Fruit fly (Drosophila melanogaster) whole organism, embryonic: Measurements from ENCODE around the gene CG31882.

Experiments
- Atf6 ChIP-seq: fragments of 200-800 bp; sonication (Bioruptor generic); IDR thresholded peaks from 2 replicates; pipeline ENCODE4 v1.3.6; 2022; ENCODE audit warnings: missing biosample characterization, missing genetic modification characterization
- CG10147 ChIP-seq: fragments of 200-800 bp; sonication (Bioruptor generic); optimal IDR thresholded peaks from 2 replicates; lab custom pipeline; 2019; ENCODE audit warnings: missing biosample characterization, mild to moderate bottlenecking, missing genetic modification characterization, moderate library complexity
- CG1024 ChIP-seq: fragments of 200-800 bp; sonication (Bioruptor generic); IDR thresholded peaks from 2 replicates; pipeline ENCODE4 v1.3.6; 2022; ENCODE audit warnings: missing biosample characterization, missing genetic modification characterization
- CG10366 ChIP-seq: fragments of 200-800 bp; sonication (Bioruptor generic); IDR thresholded peaks from 2 replicates; pipeline ENCODE4 v1.3.6; 2022; ENCODE audit warnings: missing biosample characterization, missing genetic modification characterization
- CG11723 ChIP-seq: fragments of 200-800 bp; sonication (Bioruptor generic); optimal IDR thresholded peaks from 2 replicates; lab custom pipeline; 2017; ENCODE audit warnings: missing biosample characterization, mild to moderate bottlenecking, missing genetic modification characterization
- CG13424 ChIP-seq: fragments of 200-800 bp; sonication (Bioruptor generic); optimal IDR thresholded peaks from 2 replicates; lab custom pipeline; 2019; ENCODE audit warnings: missing biosample characterization, mild to moderate bottlenecking, missing genetic modification characterization, moderate library complexity
- CG14050 ChIP-seq: fragments of 200-800 bp; sonication (Bioruptor generic); IDR thresholded peaks from 3 replicates; pipeline ENCODE4 v1.3.6; 2022; ENCODE audit warnings: missing biosample characterization, missing genetic modification characterization
- CG15601 ChIP-seq: fragments of 200-800 bp; sonication (Bioruptor generic); optimal IDR thresholded peaks from 3 replicates; lab custom pipeline; 2019; ENCODE audit warnings: missing biosample characterization, mild to moderate bottlenecking, missing genetic modification characterization, moderate library complexity
- CG1603 ChIP-seq: fragments of 200-800 bp; sonication (Bioruptor generic); optimal IDR thresholded peaks from 2 replicates; lab custom pipeline; 2019; ENCODE audit warnings: missing biosample characterization, mild to moderate bottlenecking, missing genetic modification characterization, moderate library complexity
- CG16815 ChIP-seq: fragments of 200-800 bp; sonication (Bioruptor generic); optimal IDR thresholded peaks from 3 replicates; lab custom pipeline; 2017; ENCODE audit warnings: missing biosample characterization, mild to moderate bottlenecking, missing genetic modification characterization
- CG17359 ChIP-seq: fragments of 200-800 bp; sonication (Bioruptor generic); optimal IDR thresholded peaks from 3 replicates; lab custom pipeline; 2018; ENCODE audit warnings: missing biosample characterization, mild to moderate bottlenecking, missing genetic modification characterization, moderate library complexity
- CG2120 ChIP-seq: fragments of 200-800 bp; sonication (Bioruptor generic); optimal IDR thresholded peaks from 3 replicates; lab custom pipeline; 2016; ENCODE audit warnings: missing biosample characterization, missing genetic modification characterization
- CG2712 ChIP-seq: fragments of 200-800 bp; optimal IDR thresholded peaks from 3 replicates; lab custom pipeline; 2019; ENCODE audit warnings: missing biosample characterization, mild to moderate bottlenecking, missing genetic modification characterization, moderate library complexity
- CG3995 ChIP-seq: fragments of 200-800 bp; sonication (Bioruptor generic); optimal IDR thresholded peaks from 3 replicates; lab custom pipeline; 2016; ENCODE audit warnings: missing biosample characterization, missing genetic modification characterization
- CG7963 ChIP-seq: fragments of 200-800 bp; sonication (Bioruptor generic); IDR thresholded peaks from 3 replicates; pipeline ENCODE4 v1.3.6; 2022; ENCODE audit warnings: missing biosample characterization, missing genetic modification characterization; ENCODE audit not compliant: partially characterized antibody
- CG9817 ChIP-seq: fragments of 200-800 bp; sonication (Bioruptor generic); optimal IDR thresholded peaks from 2 replicates; lab custom pipeline; 2018; ENCODE audit warnings: missing biosample characterization, mild to moderate bottlenecking, missing genetic modification characterization, moderate library complexity
- CHES-1-like ChIP-seq: fragments of 200-800 bp; sonication (Bioruptor generic); optimal IDR thresholded peaks from 2 replicates; lab custom pipeline; 2016; ENCODE audit warnings: missing biosample characterization, missing genetic modification characterization
- CoRest ChIP-seq: fragments of 200-800 bp; sonication (Bioruptor generic); optimal IDR thresholded peaks from 3 replicates; lab custom pipeline; 2018; ENCODE audit warnings: missing biosample characterization, mild to moderate bottlenecking, missing genetic modification characterization, moderate library complexity
- D19A ChIP-seq: fragments of 200-800 bp; optimal IDR thresholded peaks from 3 replicates; lab custom pipeline; 2019; ENCODE audit warnings: missing biosample characterization, mild to moderate bottlenecking, missing genetic modification characterization, moderate library complexity
- Dek ChIP-seq: fragments of 200-800 bp; sonication (Bioruptor generic); optimal IDR thresholded peaks from 3 replicates; lab custom pipeline; 2019; ENCODE audit warnings: missing biosample characterization, mild to moderate bottlenecking, missing genetic modification characterization, moderate library complexity
- E2f1 ChIP-seq: fragments of 200-800 bp; sonication (Bioruptor generic); IDR thresholded peaks from 2 replicates; pipeline ENCODE4 v1.3.6; 2022; ENCODE audit warnings: missing biosample characterization, missing genetic modification characterization
- E2f2 ChIP-seq: fragments of 200-800 bp; sonication (Bioruptor generic); IDR thresholded peaks from 2 replicates; pipeline ENCODE4 v1.3.6; 2022; ENCODE audit warnings: missing biosample characterization, missing genetic modification characterization
- Ets65A ChIP-seq: fragments of 200-800 bp; sonication (Bioruptor generic); peaks from one replicate; lab custom pipeline; 2016; ENCODE audit warnings: missing biosample characterization, missing genetic modification characterization
- Fer3 ChIP-seq: fragments of 200-800 bp; sonication (Bioruptor generic); optimal IDR thresholded peaks from 2 replicates; lab custom pipeline; 2018; ENCODE audit warnings: missing biosample characterization, mild to moderate bottlenecking, missing genetic modification characterization, moderate library complexity
- Lim3 ChIP-seq: fragments of 200-800 bp; sonication (Bioruptor generic); IDR thresholded peaks from 2 replicates; pipeline ENCODE4 v1.3.6; 2022; ENCODE audit warnings: missing biosample characterization, missing genetic modification characterization
- Meics ChIP-seq: fragments of 200-800 bp; sonication (Bioruptor generic); optimal IDR thresholded peaks from 2 replicates; lab custom pipeline; 2017; ENCODE audit warnings: missing biosample characterization, mild to moderate bottlenecking, missing genetic modification characterization
- Nf-YA ChIP-seq: fragments of 200-800 bp; sonication (Bioruptor generic); IDR thresholded peaks from 2 replicates; pipeline ENCODE4 v1.3.6; 2022; ENCODE audit warnings: missing biosample characterization, missing genetic modification characterization
- Spps ChIP-seq: fragments of 200-800 bp; sonication (Bioruptor generic); optimal IDR thresholded peaks from 2 replicates; lab custom pipeline; 2018; ENCODE audit warnings: missing biosample characterization, mild to moderate bottlenecking, missing genetic modification characterization
- Xrp1 ChIP-seq: fragments of 200-800 bp; sonication (Bioruptor generic); IDR thresholded peaks from 2 replicates; pipeline ENCODE4 v1.3.6; 2022; ENCODE audit warnings: missing biosample characterization, missing genetic modification characterization
- ac ChIP-seq: fragments of 200-800 bp; sonication (Bioruptor generic); optimal IDR thresholded peaks from 3 replicates; lab custom pipeline; 2017; ENCODE audit warnings: missing biosample characterization, mild to moderate bottlenecking, missing genetic modification characterization
- al ChIP-seq: fragments of 200-800 bp; sonication (Bioruptor generic); IDR thresholded peaks from 2 replicates; pipeline ENCODE4 v1.3.6; 2022; ENCODE audit warnings: missing biosample characterization, missing genetic modification characterization
- bbx ChIP-seq: fragments of 200-800 bp; sonication (Bioruptor generic); IDR thresholded peaks from 2 replicates; pipeline ENCODE4 v1.3.6; 2022; ENCODE audit warnings: missing biosample characterization, missing genetic modification characterization; ENCODE audit not compliant: partially characterized antibody
- cg ChIP-seq: fragments of 200-800 bp; sonication (Bioruptor generic); optimal IDR thresholded peaks from 3 replicates; lab custom pipeline; 2019; ENCODE audit warnings: missing biosample characterization, mild to moderate bottlenecking, missing genetic modification characterization, moderate library complexity
- croc ChIP-seq: fragments of 200-800 bp; sonication (Bioruptor generic); conservative IDR thresholded peaks from 3 replicates; pipeline ENCODE4 v1.3.6; 2022; ENCODE audit warnings: missing biosample characterization, missing genetic modification characterization
- dimm ChIP-seq: fragments of 200-800 bp; sonication (Bioruptor generic); IDR thresholded peaks from 2 replicates; pipeline ENCODE4 v1.3.6; 2022; ENCODE audit warnings: missing biosample characterization, missing genetic modification characterization
- h ChIP-seq: fragments of >200 bp; optimal IDR thresholded peaks from 2 replicates; lab custom pipeline; 2017
- jing ChIP-seq: fragments of 200-800 bp; sonication (Bioruptor generic); optimal IDR thresholded peaks from 2 replicates; lab custom pipeline; 2018; ENCODE audit warnings: missing biosample characterization, mild to moderate bottlenecking, missing genetic modification characterization
- lmd ChIP-seq: fragments of 200-800 bp; sonication (Bioruptor generic); IDR thresholded peaks from 2 replicates; pipeline ENCODE4 v1.3.6; 2022; ENCODE audit warnings: missing biosample characterization, missing genetic modification characterization
- pan ChIP-seq, 4 experiments: fragments of >200 bp in 3 of 4; fragments of 200-800 bp in 1 of 4; sonication (Bioruptor generic) in 1 of 4; optimal IDR thresholded peaks in 3 of 4; IDR thresholded peaks in 1 of 4; 2 replicates each; pipeline versions ENCODE4 v1.3.6 to Lab custom; 2017 to 2022; ENCODE audit warnings: missing biosample characterization in 2 of 4, missing genetic modification characterization in 2 of 4, mixed read lengths in 1 of 4
- pita ChIP-seq: fragments of 200-800 bp; sonication (Bioruptor generic); optimal IDR thresholded peaks from 2 replicates; lab custom pipeline; 2017; ENCODE audit warnings: missing biosample characterization, mild to moderate bottlenecking, missing genetic modification characterization
- prd ChIP-seq, 3 experiments: fragments of >200 bp in 2 of 3; fragments of 200-800 bp in 1 of 3; sonication (Bioruptor generic) in 1 of 3; optimal IDR thresholded peaks in 2 of 3; IDR thresholded peaks in 1 of 3; 2 replicates in 2 of 3; 3 replicates in 1 of 3; pipeline versions ENCODE4 v1.3.6 to Lab custom; 2017 to 2022; ENCODE audit warnings: missing biosample characterization in 1 of 3, missing genetic modification characterization in 1 of 3
- sc ChIP-seq, 3 experiments: fragments of >200 bp in 2 of 3; fragments of 200-800 bp in 1 of 3; sonication (Bioruptor generic) in 1 of 3; optimal IDR thresholded peaks; 2 replicates in 2 of 3; 3 replicates in 1 of 3; lab custom pipeline; 2017; ENCODE audit warnings: mild to moderate bottlenecking in 1 of 3, missing biosample characterization in 1 of 3, missing genetic modification characterization in 1 of 3, missing genetic modification reagents in 1 of 3
- stc ChIP-seq: fragments of 200-800 bp; sonication (Bioruptor generic); IDR thresholded peaks from 2 replicates; pipeline ENCODE4 v1.3.6; 2022; ENCODE audit warnings: missing biosample characterization, missing genetic modification characterization
- tll ChIP-seq, 2 experiments: fragments of 200-800 bp in 1 of 2; fragments of >200 bp in 1 of 2; sonication (Bioruptor generic) in 1 of 2; optimal IDR thresholded peaks; 2 replicates each; lab custom pipeline; 2017 to 2019; ENCODE audit warnings: missing biosample characterization in 2 of 2, missing genetic modification characterization in 2 of 2, mild to moderate bottlenecking in 1 of 2, moderate library complexity in 1 of 2
- ttk ChIP-seq: fragments of 200-800 bp; sonication (Bioruptor generic); IDR thresholded peaks from 2 replicates; pipeline ENCODE4 v2.1.2; 2022; ENCODE audit warnings: missing biosample characterization, missing genetic modification characterization
- vnd ChIP-seq: fragments of 200-800 bp; sonication (Bioruptor generic); IDR thresholded peaks from 3 replicates; pipeline ENCODE4 v1.3.6; 2022; ENCODE audit warnings: missing biosample characterization, missing genetic modification characterization; ENCODE audit not compliant: partially characterized antibody
- wdn ChIP-seq: fragments of 200-800 bp; sonication (Bioruptor generic); IDR thresholded peaks from 2 replicates; pipeline ENCODE4 v1.3.6; 2022; ENCODE audit warnings: missing biosample characterization, missing genetic modification characterization
- z ChIP-seq: fragments of 200-800 bp; sonication (Bioruptor generic); IDR thresholded peaks from 3 replicates; pipeline ENCODE4 v1.3.6; 2022; ENCODE audit warnings: missing biosample characterization, missing genetic modification characterization
- zfh1 ChIP-seq: fragments of 200-800 bp; sonication (Bioruptor generic); IDR thresholded peaks from 3 replicates; pipeline ENCODE4 v1.3.6; 2022; ENCODE audit warnings: missing biosample characterization, missing genetic modification characterization

Gene CG31882

DNA sequence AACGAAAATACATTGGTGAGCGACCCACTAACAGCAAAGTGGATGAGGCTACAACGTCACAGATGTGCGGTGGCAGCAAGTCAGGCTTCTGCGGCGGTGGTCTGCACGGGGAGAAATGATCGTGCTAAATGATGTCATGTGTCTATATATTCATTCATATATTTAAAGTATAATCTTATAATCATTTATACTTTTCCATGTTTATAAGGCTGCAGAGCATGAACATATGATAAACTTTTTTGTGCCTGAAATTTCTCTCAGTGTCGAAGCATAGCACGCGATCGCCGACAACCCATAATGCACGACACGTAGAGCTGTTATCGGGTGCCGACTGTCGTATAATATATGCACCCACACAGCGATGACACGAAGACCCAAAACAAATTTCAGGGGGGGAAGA lies 26.7 kb downstream of the CG31882 start (continued):
- TF ChIP-seq CG13424 (tag; lab: Kevin White, UChicago) (peak; percentile 61), CG2120 (GFP tag; lab: Kevin White, UChicago) (no peak), CG10147 (no peak), Lim3 (GFP tag; lab: Robert Waterston, UW) (no peak), CG16815 (GFP tag; lab: Kevin White, UChicago) (peak; percentile 75), CG9817 (tag; lab: Kevin White, UChicago) (peak; percentile 4), CG1024 (peak; percentile 51; the same call in 1 of the 2 replicates), croc (GFP tag; lab: Robert Waterston, UW) (peak; percentile 83), CG2712 (tag; lab: Kevin White, UChicago) (peak; percentile 86), Fer3 (no peak), z (peak; percentile 51; the same call in 1 of the 3 replicates), Xrp1 (peak; percentile 94), zfh1 (GFP tag; lab: Robert Waterston, UW) (peak; percentile 95), cg (GFP tag; lab: Kevin White, UChicago) (no peak), Spps (tag; lab: Kevin White, UChicago) (peak; percentile 70), ac (GFP tag; lab: Kevin White, UChicago) (peak; percentile 65), D19A (peak; percentile 59), CG7963 (no peak), stc (GFP tag; lab: Robert Waterston, UW) (peak; percentile 67), E2f1 (GFP tag; lab: Robert Waterston, UW) (peak; percentile 65), bbx (GFP tag; lab: Robert Waterston, UW) (no peak), pita (GFP tag; lab: Kevin White, UChicago) (no peak), sc (optimal IDR thresholded peaks at IDR 0.05; lab: Kevin White, UChicago) (no peak), sc (GFP tag; optimal IDR thresholded peaks at IDR 0.05; lab: Kevin White, UChicago) (peak; percentile 53), Meics (GFP tag; lab: Kevin White, UChicago) (no peak), CG1603 (tag; lab: Kevin White, UChicago) (peak; percentile 78), CoRest (tag; lab: Kevin White, UChicago) (peak; percentile 63), dimm (GFP tag; lab: Robert Waterston, UW) (peak; percentile 44; the same call in 1 of the 2 replicates), tll (GFP tag; optimal IDR thresholded peaks at IDR 0.05; lab: Kevin White, UChicago) (peak in 1 of 2 experiments; percentile 21), Nf-YA (GFP tag; lab: Robert Waterston, UW) (peak; percentile 35; the same call in 1 of the 2 replicates), h (lab: Kevin White, UChicago) (no peak), CG10366 (peak; percentile 68)
- TF ChIP-seq, all 482 proteins: peak for 223

DNA sequence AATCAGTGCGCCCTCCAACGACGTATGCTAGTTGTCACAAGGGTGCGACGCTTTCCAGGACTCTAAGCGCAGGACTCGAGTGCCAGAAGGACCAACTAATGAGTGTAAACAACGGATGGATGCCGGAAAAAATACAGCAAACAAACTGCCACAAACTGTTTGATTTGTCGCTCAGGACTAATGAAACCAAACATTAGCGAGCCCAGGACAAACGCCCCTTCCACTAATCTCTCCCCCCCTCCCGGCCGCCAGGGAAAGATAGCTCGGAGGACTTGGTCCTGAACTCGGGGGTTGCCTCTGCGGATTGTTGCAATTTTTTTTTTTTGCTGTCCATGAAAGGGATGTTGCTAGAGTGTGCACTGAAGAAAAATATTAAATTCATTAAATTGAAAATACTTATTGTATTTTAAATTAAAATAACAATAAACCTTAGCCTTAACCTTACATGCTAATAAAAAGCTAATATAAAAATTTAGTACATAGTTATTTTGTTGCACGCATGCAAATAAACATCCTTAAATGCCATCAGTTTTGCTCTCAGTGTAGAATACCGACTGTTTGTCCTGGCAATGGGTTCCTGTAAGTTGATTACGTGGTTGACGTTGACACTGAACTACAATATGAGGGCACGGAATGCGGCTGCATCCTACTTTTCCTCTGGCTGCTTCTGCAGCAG lies 30.3 kb downstream of the CG31882 start:
- TF ChIP-seq CG2120 (GFP tag; lab: Kevin White, UChicago): no peak
- TF ChIP-seq al (GFP tag; lab: Robert Waterston, UW): no peak
- peak; percentile 29; the same call in 1 of the 2 replicates for TF ChIP-seq E2f2 (GFP tag; lab: Robert Waterston, UW)
- no peak for TF ChIP-seq CG11723 (GFP tag; lab: Kevin White, UChicago)
- no peak for TF ChIP-seq lmd (GFP tag; lab: Robert Waterston, UW)
- TF ChIP-seq ttk (GFP tag; lab: Robert Waterston, UW): no peak
- no peak for TF ChIP-seq Dek
- no peak for TF ChIP-seq pan (optimal IDR thresholded peaks at IDR 0.05; lab: Kevin White, UChicago)
- peak in 1 of 2 experiments; percentile 55 for TF ChIP-seq pan (GFP tag; optimal IDR thresholded peaks at IDR 0.05 in 1 of 2, IDR thresholded peaks at IDR 0.05 in 1 of 2)
- no peak for TF ChIP-seq CG14050
- TF ChIP-seq CG17359: peak; percentile 50
- TF ChIP-seq Ets65A: no peak
- TF ChIP-seq jing (GFP tag; lab: Kevin White, UChicago): no peak
- TF ChIP-seq Atf6 (GFP tag; lab: Robert Waterston, UW): no peak
- no peak for TF ChIP-seq CHES-1-like (GFP tag; lab: Kevin White, UChicago)
- peak; percentile 43 for TF ChIP-seq CG15601 (tag; lab: Kevin White, UChicago)
- TF ChIP-seq prd (optimal IDR thresholded peaks at IDR 0.05; lab: Kevin White, UChicago): no peak
- peak; percentile 79; the same call in 2 of the 3 replicates for TF ChIP-seq prd (GFP tag; IDR thresholded peaks at IDR 0.05; lab: Robert Waterston, UW)
- TF ChIP-seq wdn: no peak
- TF ChIP-seq CG3995: no peak
- no peak for TF ChIP-seq vnd (GFP tag; lab: Robert Waterston, UW)
